Fruit fly (Drosophila melanogaster) whole organism, pupa: ENCODE results near the gene CG13059.

Experiments used
- CG10348 ChIP-seq: fragments of 200-800 bp; sonication (Bioruptor generic); IDR thresholded peaks from 2 replicates; pipeline ENCODE4 v1.3.6; 2022; ENCODE audit warnings: missing biosample characterization, missing genetic modification characterization
- CG12605 ChIP-seq: fragments of 200-800 bp; sonication (Bioruptor generic); IDR thresholded peaks from 2 replicates; pipeline ENCODE4 v1.3.6; 2022; ENCODE audit warnings: missing biosample characterization, missing genetic modification characterization
- CG13204 ChIP-seq: fragments of 200-800 bp; sonication (Bioruptor generic); optimal IDR thresholded peaks from 2 replicates; lab custom pipeline; 2018; ENCODE audit warnings: missing biosample characterization, mild to moderate bottlenecking, missing genetic modification characterization, moderate library complexity
- CG14655 ChIP-seq: fragments of 200-800 bp; sonication (Bioruptor generic); optimal IDR thresholded peaks from 3 replicates; lab custom pipeline; 2017; ENCODE audit warnings: mild to moderate bottlenecking, missing biosample characterization, missing genetic modification reagents, missing genetic modification characterization
- CG15710 ChIP-seq: fragments of 200-800 bp; sonication (Bioruptor generic); optimal IDR thresholded peaks from 2 replicates; lab custom pipeline; 2018; ENCODE audit warnings: missing biosample characterization, mild to moderate bottlenecking, missing genetic modification characterization, moderate library complexity
- CG17806 ChIP-seq: fragments of 200-800 bp; sonication (Bioruptor generic); optimal IDR thresholded peaks from 2 replicates; lab custom pipeline; 2018; ENCODE audit warnings: missing biosample characterization, mild to moderate bottlenecking, missing genetic modification characterization, moderate library complexity
- CG32121 ChIP-seq: fragments of 200-800 bp; sonication (Bioruptor generic); IDR thresholded peaks from 2 replicates; pipeline ENCODE4 v1.3.6; 2022; ENCODE audit warnings: missing biosample characterization, missing genetic modification characterization
- CG34367 ChIP-seq: fragments of 200-800 bp; sonication (Bioruptor generic); optimal IDR thresholded peaks from 2 replicates; lab custom pipeline; 2018; ENCODE audit warnings: missing biosample characterization, mild to moderate bottlenecking, missing genetic modification characterization
- CG4496 ChIP-seq: fragments of 200-800 bp; sonication (Bioruptor generic); IDR thresholded peaks from 3 replicates; pipeline ENCODE4 v1.3.6; 2022; ENCODE audit warnings: missing biosample characterization, missing genetic modification characterization
- CG8159 ChIP-seq: fragments of 200-800 bp; sonication (Bioruptor generic); optimal IDR thresholded peaks from 3 replicates; lab custom pipeline; 2018; ENCODE audit warnings: missing biosample characterization, mild to moderate bottlenecking, missing genetic modification characterization, moderate library complexity
- CG8301 ChIP-seq: fragments of 200-800 bp; sonication (Bioruptor generic); optimal IDR thresholded peaks from 2 replicates; lab custom pipeline; 2018; ENCODE audit warnings: missing biosample characterization, mild to moderate bottlenecking, missing genetic modification characterization
- CG9948 ChIP-seq: fragments of 200-800 bp; sonication (Bioruptor generic); optimal IDR thresholded peaks from 2 replicates; lab custom pipeline; 2018; ENCODE audit warnings: missing biosample characterization, mild to moderate bottlenecking, missing genetic modification characterization, moderate library complexity
- D1 ChIP-seq: fragments of 200-800 bp; sonication (Bioruptor generic); optimal IDR thresholded peaks from 2 replicates; lab custom pipeline; 2018; ENCODE audit warnings: missing biosample characterization, mild to moderate bottlenecking, missing genetic modification characterization, moderate library complexity
- EcR ChIP-seq: fragments of 200-800 bp; sonication (Bioruptor generic); optimal IDR thresholded peaks from 3 replicates; lab custom pipeline; 2019; ENCODE audit warnings: missing biosample characterization, missing genetic modification characterization, mild to moderate bottlenecking, moderate library complexity, missing genetic modification reagents
- Ets98B ChIP-seq: fragments of 200-800 bp; sonication (Bioruptor generic); IDR thresholded peaks from 2 replicates; pipeline ENCODE4 v1.3.6; 2022; ENCODE audit warnings: missing biosample characterization, missing genetic modification characterization
- Pif1A ChIP-seq: fragments of 200-800 bp; sonication (Bioruptor generic); optimal IDR thresholded peaks from 3 replicates; lab custom pipeline; 2016; ENCODE audit warnings: missing biosample characterization, missing genetic modification characterization
- Pif1B ChIP-seq: fragments of 200-800 bp; sonication (Bioruptor generic); optimal IDR thresholded peaks from 3 replicates; lab custom pipeline; 2016; ENCODE audit warnings: missing biosample characterization, missing genetic modification characterization
- Snoo ChIP-seq: fragments of 200-800 bp; sonication (Bioruptor generic); optimal IDR thresholded peaks from 3 replicates; lab custom pipeline; 2017; ENCODE audit warnings: missing biosample characterization, mild to moderate bottlenecking, missing genetic modification characterization, inconsistent platforms
- fd96Ca ChIP-seq: fragments of 200-800 bp; sonication (Bioruptor generic); IDR thresholded peaks from 3 replicates; pipeline ENCODE4 v1.3.6; 2022; ENCODE audit warnings: missing biosample characterization, missing genetic modification characterization
- gl ChIP-seq: fragments of 200-800 bp; sonication (Bioruptor generic); optimal IDR thresholded peaks from 2 replicates; lab custom pipeline; 2018; ENCODE audit warnings: missing biosample characterization, mild to moderate bottlenecking, missing genetic modification characterization
- rn ChIP-seq: fragments of 200-800 bp; sonication (Bioruptor generic); IDR thresholded peaks from 2 replicates; pipeline ENCODE4 v1.3.6; 2022; ENCODE audit warnings: missing biosample characterization, missing genetic modification characterization

CG13059 gene

dm6 chr3L:16339463-16339862 lies 16.0 kb downstream of the CG13059 start:
- TF ChIP-seq Snoo (tag; lab: Kevin White, UChicago) (no peak), CG12605 (no peak), CG15710 (tag; lab: Kevin White, UChicago) (no peak), fd96Ca (GFP tag; lab: Robert Waterston, UW) (no peak), Ets98B (GFP tag; lab: Robert Waterston, UW) (no peak; the same call in 1 of the 2 replicates), D1 (tag; lab: Kevin White, UChicago) (no peak), Pif1A (GFP tag; lab: Kevin White, UChicago) (no peak), CG32121 (no peak), rn (no peak), gl (tag; lab: Kevin White, UChicago) (no peak), Pif1B (GFP tag; lab: Kevin White, UChicago) (no peak), CG34367 (no peak), CG13204 (GFP tag; lab: Kevin White, UChicago) (no peak)

dm6 chr3L:16339873-16340272 lies 16.4 kb downstream of the CG13059 start:
- TF ChIP-seq EcR (GFP tag; lab: Kevin White, UChicago): peak; percentile 35
- no peak for TF ChIP-seq fd96Ca (GFP tag; lab: Robert Waterston, UW)
- TF ChIP-seq, all 21 proteins: peak for 1

DNA sequence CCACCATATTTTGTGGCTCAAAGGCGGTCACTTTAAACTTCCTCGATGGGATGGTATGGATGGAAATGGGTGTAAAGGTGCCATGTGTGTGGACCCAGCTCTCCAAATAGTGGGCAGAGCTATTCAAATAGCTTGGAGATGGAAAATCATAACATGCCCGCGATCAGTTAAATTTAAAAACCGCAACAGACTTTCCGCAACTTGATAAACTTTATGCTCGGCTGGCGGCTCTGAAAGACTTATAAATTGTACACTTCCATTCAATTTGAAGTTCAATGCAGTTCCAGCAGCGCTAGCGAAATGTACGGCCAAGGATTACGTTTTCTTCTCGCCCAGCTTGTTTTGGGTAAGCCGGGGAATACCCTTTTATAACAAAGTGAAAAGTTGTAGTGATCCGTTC lies 22.6 kb downstream of the CG13059 start, which contains the start of gene CG33257:
Gene CG33257, plus strand, starts transcription at position 301 of the 400 bp plus-strand sequence.
- TF ChIP-seq D1 (tag; lab: Kevin White, UChicago) (no peak), CG4496 (no peak)
- TF ChIP-seq, all 21 proteins: peak for 0

DNA sequence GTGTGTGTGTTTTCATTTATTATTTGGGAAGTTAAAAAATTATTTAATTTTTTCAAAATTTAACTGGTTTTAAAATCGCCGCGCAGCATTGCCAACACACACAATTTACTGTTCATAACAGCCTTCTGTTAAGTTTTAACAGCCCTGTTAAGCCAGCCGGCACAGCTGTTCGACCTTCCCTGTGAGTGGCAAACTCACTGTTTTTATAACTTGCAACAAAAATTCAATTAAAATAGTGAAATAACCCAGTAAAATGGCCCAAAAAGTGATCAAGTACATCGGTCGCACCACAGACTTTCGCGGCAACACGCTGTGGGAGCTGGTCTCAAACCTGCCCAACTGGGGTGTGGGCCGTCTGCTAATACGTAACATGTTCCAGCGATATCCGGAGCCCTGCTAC lies 24.4 kb downstream of the CG13059 start, which contains the start of gene mRpS34:
Gene mRpS34, plus strand, starts transcription at position 161 of the 400 bp plus-strand sequence.
- TF ChIP-seq Ets98B (GFP tag; lab: Robert Waterston, UW): no peak
- TF ChIP-seq CG9948: no peak
- TF ChIP-seq CG34367: no peak
- no peak for TF ChIP-seq D1 (tag; lab: Kevin White, UChicago)
- TF ChIP-seq CG4496: no peak
- TF ChIP-seq fd96Ca (GFP tag; lab: Robert Waterston, UW): no peak
- TF ChIP-seq CG14655 (GFP tag; lab: Kevin White, UChicago): no peak
- no peak for TF ChIP-seq CG10348 (GFP tag; lab: Robert Waterston, UW)
- no peak for TF ChIP-seq CG12605
- no peak for TF ChIP-seq CG8301 (tag; lab: Kevin White, UChicago)
- no peak for TF ChIP-seq CG17806 (tag; lab: Kevin White, UChicago)
- TF ChIP-seq Pif1B (GFP tag; lab: Kevin White, UChicago): no peak

- no peak for TF ChIP-seq CG15710 (tag; lab: Kevin White, UChicago)
- no peak for TF ChIP-seq Pif1B (GFP tag; lab: Kevin White, UChicago)
- no peak for TF ChIP-seq D1 (tag; lab: Kevin White, UChicago)
- no peak for TF ChIP-seq CG8301 (tag; lab: Kevin White, UChicago)
- TF ChIP-seq CG9948: no peak
- no peak for TF ChIP-seq CG4496
- TF ChIP-seq rn: no peak
- TF ChIP-seq CG32121: no peak
- TF ChIP-seq CG14655 (GFP tag; lab: Kevin White, UChicago): no peak
Measured at dm6 chr3L:16349686-16350085, 26.2 kb downstream of the CG13059 start.

- TF ChIP-seq CG12605: no peak
- TF ChIP-seq fd96Ca (GFP tag; lab: Robert Waterston, UW): no peak; the same call in 2 of the 3 replicates
- no peak for TF ChIP-seq CG13204 (GFP tag; lab: Kevin White, UChicago)
- no peak for TF ChIP-seq CG17806 (tag; lab: Kevin White, UChicago)
- no peak for TF ChIP-seq CG14655 (GFP tag; lab: Kevin White, UChicago)
- no peak for TF ChIP-seq CG32121
- no peak for TF ChIP-seq CG4496
- no peak for TF ChIP-seq D1 (tag; lab: Kevin White, UChicago)
- TF ChIP-seq CG8301 (tag; lab: Kevin White, UChicago): no peak
- no peak for TF ChIP-seq rn
Measured at dm6 chr3L:16351770-16352429, 28.4 kb downstream of the CG13059 start, which contains the start of the genes Golgin104 and Tcs3. Golgin104 (minus strand) TSS chr3L:16351951. Tcs3 (plus strand) TSS chr3L:16351991.

DNA sequence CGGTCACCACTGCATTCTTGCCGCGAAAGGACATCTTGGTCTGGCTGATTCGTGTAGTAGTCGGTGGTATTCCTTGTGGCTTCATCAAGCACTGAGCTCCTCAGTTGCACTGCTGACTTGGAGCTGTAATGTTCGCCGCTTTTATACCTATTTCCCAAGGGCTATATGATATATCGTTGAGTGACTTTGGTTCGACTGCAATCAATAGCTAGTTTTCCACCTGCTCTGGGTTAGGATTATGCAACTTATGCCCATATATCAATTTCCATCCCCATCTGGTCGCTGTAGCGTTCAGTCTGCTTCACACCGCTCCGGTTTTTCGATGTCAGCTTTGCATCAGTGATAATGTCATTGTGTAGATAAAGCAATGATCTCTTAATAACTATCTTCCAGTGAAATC lies 30.7 kb downstream of the CG13059 start, which contains the start of gene Pdh:
Gene Pdh, minus strand, starts transcription at position 101 of the 400 bp plus-strand sequence.
- TF ChIP-seq CG8159 (tag; lab: Kevin White, UChicago) (no peak), CG15710 (tag; lab: Kevin White, UChicago) (no peak), fd96Ca (GFP tag; lab: Robert Waterston, UW) (no peak), CG32121 (no peak), gl (tag; lab: Kevin White, UChicago) (no peak), Snoo (tag; lab: Kevin White, UChicago) (no peak)
